Fruit fly (Drosophila melanogaster) ovary, adult (tissue): ENCODE results near the gene Vps39.

Experiments
- CG17801 ChIP-seq: fragments of 200-800 bp; optimal IDR thresholded peaks from 2 replicates; lab custom pipeline; 2019; ENCODE audit warnings: missing biosample characterization, mild to moderate bottlenecking, missing genetic modification characterization, moderate library complexity; ENCODE audit not compliant: partially characterized antibody

Gene Vps39

DNA sequence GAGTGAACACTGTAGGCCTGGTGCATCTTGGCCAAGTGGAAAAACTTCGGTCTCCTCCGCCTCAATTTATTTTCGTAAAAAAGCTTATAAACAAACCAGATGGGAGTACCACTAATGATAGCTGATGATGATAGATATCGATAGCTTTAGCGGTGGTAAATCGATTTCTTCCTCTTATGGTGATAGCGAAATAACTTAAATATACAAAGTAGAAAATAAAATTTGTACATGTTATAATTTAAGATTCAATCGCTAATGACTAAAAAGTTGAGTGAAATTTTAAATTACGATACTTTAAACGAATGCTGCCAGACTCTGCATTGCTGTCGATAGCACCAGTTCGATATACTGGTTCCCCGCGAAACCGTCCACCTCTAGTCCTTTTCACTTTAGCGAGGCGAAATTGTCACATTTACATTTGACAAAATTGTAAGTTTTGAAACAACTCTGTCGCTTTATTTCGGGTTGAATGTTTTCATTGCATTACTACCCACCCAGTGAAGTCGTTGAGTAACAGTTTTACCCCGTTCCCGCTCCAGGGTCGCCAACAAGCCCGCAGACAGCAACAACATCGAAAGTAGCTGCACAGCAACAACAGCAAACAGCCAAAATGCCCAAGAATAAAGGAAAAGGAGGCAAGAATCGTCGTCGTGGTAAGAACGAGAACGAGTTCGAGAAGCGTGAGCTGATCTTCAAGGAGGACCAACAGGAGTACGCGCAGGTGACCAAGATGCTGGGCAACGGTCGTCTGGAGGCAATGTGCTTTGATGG lies at the start of gene Vps39, which contains the start of gene eIF1A:
Gene Vps39, minus strand, starts transcription at position 119 of the 771 bp plus-strand sequence.
Gene eIF1A, plus strand, starts transcription at position 338 of the 771 bp plus-strand sequence.
- peak; percentile 40 for TF ChIP-seq CG17801 (GFP tag; lab: Kevin White, UChicago)

DNA sequence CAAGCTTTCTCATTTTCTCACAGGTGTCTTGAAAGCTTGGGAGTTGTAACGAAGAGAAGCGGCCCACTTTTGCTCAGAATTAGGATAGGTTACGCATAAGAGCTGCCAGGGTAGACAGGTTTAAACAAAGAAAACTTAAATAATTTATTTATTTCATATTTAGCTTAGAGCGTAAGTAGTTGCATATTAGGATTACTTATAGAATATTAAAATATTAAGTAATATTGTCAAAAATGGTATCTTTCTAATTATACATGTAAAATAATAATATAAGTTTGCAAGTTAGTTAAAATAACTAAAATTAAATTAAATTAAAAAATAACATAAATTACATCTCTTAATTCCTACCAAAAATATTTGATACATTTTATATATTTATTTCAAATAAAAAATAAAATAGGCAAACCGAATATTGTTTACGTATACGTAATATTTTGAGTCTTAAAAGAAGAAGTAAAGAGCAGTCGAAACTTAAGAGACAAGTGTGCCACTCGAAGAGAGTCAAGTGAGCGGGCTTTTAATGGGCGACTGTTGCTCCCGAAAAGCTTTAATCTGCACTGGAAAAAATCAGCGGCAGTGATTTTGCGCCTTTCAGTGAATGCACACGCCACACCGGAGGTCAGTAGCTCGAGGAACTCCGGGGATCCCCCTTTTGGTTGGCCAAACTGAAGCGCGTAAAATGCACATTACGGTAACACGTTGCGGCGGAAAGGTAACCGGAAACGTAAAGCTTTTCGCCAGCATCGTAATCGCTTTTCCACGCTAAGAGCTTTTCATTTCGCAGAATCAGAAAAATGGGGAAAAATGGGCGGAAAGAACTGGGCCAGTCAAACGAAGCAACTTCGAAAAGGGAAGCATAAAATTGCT lies 40.8 kb upstream of the Vps39 start:
- TF ChIP-seq CG17801 (GFP tag; lab: Kevin White, UChicago), result no peak

DNA sequence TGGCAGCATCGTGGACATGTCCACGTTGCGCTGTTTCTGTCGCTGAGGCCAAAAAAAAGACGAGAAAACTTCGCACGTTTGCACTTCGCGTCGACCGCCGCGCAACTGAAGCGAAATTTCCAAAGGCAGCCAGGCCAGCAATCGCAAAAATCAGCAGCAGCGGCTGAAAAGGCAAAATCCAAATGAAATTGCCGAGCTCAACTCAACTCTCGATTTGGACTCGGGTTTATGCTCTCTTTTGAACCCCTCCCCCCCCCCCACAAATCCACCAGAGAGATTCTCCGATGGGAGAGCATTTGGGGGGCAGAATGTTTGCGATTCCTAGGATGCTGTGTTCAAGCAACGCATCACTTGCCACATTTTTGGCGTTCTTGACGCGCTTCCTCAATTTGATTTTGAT lies 40.1 kb upstream of the Vps39 start, which contains the start of gene PKD:
Gene PKD, minus strand, starts transcription at position 88 of the 400 bp plus-strand sequence.
- no peak for TF ChIP-seq CG17801 (GFP tag; lab: Kevin White, UChicago)

DNA sequence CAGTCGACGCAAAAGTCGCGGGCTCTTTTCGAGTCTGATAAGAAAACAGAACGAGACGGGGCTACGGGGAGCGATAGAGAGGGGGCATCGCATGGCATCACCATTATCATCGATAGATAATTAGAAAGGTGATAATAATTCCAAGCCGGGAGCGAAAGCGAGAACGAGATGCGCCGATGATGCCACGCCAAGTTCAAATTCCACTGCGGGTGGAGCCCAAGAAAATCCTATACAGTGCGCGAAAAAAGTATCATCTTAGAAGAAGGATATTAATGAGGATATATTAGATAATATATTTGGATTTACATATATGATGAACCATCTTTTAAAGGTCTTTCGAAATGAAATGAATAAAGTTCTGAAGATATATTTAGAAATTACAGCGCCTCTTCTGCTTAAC lies 38.5 kb upstream of the Vps39 start:
- no peak for TF ChIP-seq CG17801 (GFP tag; lab: Kevin White, UChicago)

DNA sequence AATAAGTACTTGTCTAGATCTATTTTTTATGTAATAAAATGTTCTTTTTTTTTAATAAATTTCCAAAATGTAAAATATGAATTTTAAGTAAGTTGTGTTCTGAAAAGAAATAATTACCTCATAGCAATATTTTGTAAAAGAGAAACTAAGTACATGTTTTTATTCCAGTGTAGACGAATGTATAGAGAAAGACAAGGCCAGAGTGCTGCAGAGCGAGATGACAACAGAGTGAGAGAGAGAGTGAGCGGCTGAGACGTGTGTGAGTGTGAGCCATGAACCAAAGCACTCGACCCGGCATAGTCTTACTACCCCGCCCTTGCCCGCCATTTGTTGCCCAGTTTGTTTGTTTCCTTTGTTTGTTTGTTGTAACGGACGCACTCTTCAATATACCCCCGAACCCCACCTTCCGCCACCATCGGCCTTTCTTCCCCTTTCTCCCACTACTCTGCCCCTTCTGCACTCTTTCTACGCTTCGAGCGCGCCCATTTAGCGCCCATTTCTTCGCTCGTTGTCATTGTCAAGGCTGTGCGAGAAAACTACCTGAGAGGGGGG lies 37.2 kb upstream of the Vps39 start:
- TF ChIP-seq CG17801 (GFP tag; lab: Kevin White, UChicago), result no peak

DNA sequence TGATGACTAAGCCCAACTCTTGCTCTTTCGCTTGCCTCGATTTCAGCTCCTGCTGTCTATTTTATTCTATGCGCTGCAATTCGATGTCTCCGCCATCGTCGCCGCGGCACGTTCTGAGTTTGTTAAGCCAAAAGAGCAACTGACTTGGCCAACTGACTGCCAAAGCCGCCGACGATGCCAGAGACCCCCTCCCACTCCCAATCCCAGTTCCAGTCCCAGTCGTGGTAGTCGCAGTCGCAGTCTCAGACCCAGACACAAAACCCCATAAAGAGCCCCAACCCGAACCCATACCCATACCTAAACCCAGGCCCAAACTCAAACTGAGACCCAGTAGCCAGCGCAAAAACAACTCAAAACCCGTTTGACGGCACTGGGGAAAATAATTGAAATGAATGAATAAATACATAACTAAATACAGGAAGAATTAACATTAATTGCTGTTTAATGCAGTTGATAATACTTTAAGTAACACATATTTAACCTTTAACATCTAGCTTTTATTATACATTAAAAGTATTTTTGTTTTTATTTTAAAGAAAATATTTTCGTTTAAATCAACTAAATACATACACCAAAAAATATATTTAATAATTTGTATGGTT lies 36.6 kb upstream of the Vps39 start:
- no peak for TF ChIP-seq CG17801 (GFP tag; lab: Kevin White, UChicago)

DNA sequence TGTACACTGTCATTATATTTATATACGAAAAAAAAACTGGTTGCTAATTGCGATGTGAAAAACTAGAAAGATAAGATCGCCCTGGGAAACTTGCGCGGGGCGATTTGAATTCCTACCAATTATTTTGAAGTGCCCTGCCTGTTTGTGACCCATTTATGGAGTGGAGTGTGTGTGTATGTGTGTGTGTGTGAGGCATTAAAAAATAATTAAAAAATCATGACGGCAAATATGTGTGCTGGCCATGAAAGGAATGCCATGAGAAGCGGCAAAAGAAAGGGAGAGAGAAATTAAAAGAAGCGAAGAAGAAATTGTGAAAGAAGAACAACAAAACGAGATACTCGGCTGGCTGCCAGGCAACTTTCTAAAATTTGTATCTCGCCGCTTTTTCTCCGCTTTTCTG lies 35.7 kb upstream of the Vps39 start:
- no peak for TF ChIP-seq CG17801 (GFP tag; lab: Kevin White, UChicago)

DNA sequence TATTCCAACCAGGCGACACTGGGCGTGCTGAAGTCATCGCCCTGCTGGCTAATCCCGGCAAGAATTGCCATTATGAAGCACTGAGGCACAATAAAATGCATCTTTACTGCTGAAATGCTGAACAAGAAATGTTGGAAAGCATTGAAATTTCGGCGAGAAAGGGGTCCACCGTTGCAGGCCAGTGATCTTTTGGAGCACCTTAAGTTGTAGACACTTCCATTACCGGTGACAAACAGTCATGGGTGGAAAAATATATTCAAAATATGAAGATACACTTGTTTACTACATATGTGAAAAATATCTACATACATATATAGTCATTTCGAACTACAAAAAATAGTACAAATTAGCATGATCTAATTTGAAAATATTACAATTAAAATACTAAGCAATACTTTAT lies 28.5 kb upstream of the Vps39 start, which contains the start of gene CG7126:
Gene CG7126, minus strand, starts transcription at position 101 of the 400 bp plus-strand sequence.
- TF ChIP-seq CG17801 (GFP tag; lab: Kevin White, UChicago), result no peak

DNA sequence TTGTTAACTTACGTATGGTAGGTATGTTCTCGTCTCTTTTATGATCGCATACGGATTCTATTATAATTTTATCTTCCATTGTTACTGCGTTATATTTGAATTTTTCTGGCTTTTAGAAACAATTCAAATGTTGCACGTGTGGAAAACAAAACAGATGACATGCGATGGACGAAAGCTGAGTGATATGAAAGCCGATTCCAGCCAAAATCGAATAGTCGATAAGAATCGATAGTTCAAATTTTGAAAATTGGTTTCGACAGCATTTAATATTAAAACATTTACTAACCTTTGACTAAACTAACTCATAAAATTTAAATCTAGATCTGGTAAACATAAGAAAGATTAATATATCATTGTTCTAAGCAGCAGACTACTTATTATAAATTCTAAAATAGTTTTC lies 27.3 kb upstream of the Vps39 start, which contains the start of gene Polr1E:
Gene Polr1E, minus strand, starts transcription at position 160 of the 400 bp plus-strand sequence.
- no peak for TF ChIP-seq CG17801 (GFP tag; lab: Kevin White, UChicago)

DNA sequence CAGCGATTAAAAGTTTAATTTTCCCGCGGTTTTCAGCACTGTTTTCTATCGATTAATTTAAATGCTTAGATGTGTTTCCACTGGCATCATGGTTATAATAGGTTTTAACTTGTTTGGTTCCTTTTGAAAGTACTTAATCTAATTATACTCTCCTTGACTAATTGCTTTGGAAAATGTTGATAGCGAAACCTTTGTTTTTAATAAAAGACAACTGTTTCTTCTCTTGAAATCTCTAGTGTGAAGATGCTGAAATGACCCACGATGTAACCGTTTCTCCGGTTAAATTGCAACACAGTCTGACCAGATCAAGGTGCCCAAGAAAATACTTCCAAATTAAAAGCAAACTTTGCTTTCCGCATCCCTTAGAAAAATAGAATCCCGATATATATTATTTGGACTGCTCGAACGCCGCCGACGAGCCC lies 24.7 kb upstream of the Vps39 start, which contains the start of gene Dlc90F:
Gene Dlc90F, plus strand, starts transcription at position 330 of the 422 bp plus-strand sequence.
- TF ChIP-seq CG17801 (GFP tag; lab: Kevin White, UChicago), result no peak

DNA sequence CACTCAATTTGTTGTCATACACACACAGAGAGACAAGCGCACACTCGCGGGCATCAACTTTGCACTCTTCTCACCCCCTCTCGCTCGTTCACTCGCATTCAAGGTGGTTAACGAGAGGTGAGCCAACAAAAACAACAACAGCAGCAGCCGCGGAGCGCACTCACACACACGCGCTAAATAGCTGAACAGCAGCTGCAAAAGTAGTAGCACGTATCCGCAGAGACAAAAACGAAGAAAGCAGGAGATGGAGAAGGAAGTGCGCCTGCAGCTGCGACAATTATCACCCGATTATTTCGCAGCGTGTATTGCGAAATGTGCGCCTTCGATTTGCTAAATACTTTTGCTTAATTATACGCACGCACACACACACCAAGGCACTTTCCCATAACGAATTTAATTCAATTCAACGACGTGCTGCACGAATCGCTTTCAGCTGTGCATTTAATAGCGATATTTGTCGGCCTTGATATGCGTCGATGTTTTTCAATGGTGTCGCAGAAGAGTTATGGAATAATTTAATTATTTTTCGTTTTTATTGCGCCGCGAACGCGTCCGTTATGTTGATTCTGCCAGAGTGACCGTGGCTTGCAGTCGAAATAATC lies 24.2 kb upstream of the Vps39 start:
- no peak for TF ChIP-seq CG17801 (GFP tag; lab: Kevin White, UChicago)

DNA sequence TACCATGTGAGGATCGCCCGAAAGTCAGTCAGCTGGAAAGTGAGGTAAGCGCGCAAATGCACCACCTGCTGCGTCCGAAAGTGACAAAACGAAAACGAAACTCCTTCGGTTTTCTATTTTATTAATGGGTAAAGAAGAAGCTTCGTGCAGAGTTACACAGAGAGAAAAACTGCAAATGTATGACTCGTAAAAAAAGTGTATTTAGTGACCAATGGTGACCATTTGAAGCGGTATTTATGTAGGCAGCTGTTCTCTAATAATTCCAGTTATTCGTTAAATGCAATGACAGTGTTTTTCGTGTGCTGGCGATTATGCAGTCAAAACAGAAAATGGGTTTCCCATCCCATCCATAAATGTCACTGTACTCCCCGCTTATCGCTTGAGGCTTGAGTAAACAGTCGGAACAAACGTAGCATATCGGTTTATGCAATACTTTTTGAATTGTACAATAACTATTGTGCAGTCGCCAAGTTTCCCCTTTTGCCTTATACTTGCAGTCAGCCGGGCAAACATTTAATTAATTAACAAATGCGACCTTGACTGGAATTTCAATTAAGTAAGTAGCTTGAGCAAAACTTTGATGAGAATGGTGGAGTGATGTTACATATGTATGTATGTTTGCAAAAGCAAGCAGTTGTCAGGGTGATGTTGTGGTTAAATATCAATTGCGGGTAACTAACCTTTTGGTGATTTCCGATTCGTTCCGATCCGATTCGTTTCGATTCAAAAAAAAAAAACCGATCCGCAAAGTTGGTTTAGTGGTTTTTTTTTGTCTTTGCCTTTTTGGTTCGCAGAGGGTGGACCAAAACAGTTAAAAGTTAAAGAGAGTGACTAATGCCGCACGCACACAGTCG lies 23.4 kb upstream of the Vps39 start:
- no peak for TF ChIP-seq CG17801 (GFP tag; lab: Kevin White, UChicago)

DNA sequence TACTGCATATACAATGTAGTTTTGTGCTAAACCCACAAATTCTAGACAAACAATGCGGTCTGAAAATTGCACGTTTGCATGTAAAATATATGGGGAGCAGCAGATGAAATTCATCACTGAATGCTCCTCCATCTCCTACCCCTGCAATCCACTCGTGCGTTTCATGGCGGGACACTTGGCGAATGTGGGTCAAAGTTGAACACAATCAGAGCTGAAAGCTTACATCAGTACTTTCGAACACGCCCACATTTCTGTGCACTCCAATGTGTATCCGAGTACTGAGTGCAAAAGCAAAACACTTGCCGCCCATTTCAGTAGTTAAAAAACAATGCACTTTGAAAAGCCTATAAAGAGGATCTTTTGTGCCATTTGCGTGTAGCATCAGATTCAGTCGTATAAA lies 22.5 kb upstream of the Vps39 start:
- no peak for TF ChIP-seq CG17801 (GFP tag; lab: Kevin White, UChicago)
